Fruit fly (Drosophila melanogaster): ENCODE results near the gene gammaTub23C.

The gammaTub23C gene

dm6 chr2L:3000517-3000934 lies 27.8 kb downstream of the gammaTub23C start (continued):
- TF ChIP-seq CG1832 (GFP tag; optimal IDR thresholded peaks at IDR 0.05), result peak; percentile 43
- TF ChIP-seq vnd (GFP tag; IDR thresholded peaks at IDR 0.05; ENCODE audit: partially characterized antibody), result no peak
- TF ChIP-seq tll (GFP tag; optimal IDR thresholded peaks at IDR 0.05), result peak in 1 of 2 experiments; percentile 93
- peak; percentile 45 for TF ChIP-seq kni (GFP tag; optimal IDR thresholded peaks at IDR 0.05)
- peak; percentile 31; the same call in 1 of the 2 replicates for TF ChIP-seq CG2129 (GFP tag; IDR thresholded peaks at IDR 0.05; ENCODE audit: partially characterized antibody)
- TF ChIP-seq tin (GFP tag; optimal IDR thresholded peaks at IDR 0.05), result no peak
- TF ChIP-seq unc-4 (GFP tag; IDR thresholded peaks at IDR 0.05; ENCODE audit: partially characterized antibody), result 0 out of 2 replicates have a peak, but pooled peaks have one; percentile 17
- no peak for TF ChIP-seq CG2889 (GFP tag; IDR thresholded peaks at IDR 0.05)
- no peak for TF ChIP-seq CG13296 (GFP tag; optimal IDR thresholded peaks at IDR 0.05)
- TF ChIP-seq Hand (GFP tag; optimal IDR thresholded peaks at IDR 0.05), result no peak
- no peak for TF ChIP-seq dmrt11E (tag; optimal IDR thresholded peaks at IDR 0.05)
- no peak for TF ChIP-seq CG6689 (GFP tag; IDR thresholded peaks at IDR 0.05)
- no peak for TF ChIP-seq ap (GFP tag; IDR thresholded peaks at IDR 0.05)
- no peak for TF ChIP-seq jigr1 (GFP tag; IDR thresholded peaks at IDR 0.05)
- TF ChIP-seq CG11085 (GFP tag; IDR thresholded peaks at IDR 0.05), result no peak
- 0 out of 3 replicates have a peak, but pooled peaks have one; percentile 30 for TF ChIP-seq CG6175 (GFP tag; IDR thresholded peaks at IDR 0.05)
- no peak for TF ChIP-seq Gug (GFP tag; IDR thresholded peaks at IDR 0.05)
- TF ChIP-seq Hr39 (optimal IDR thresholded peaks at IDR 0.05), result no peak
- no peak for TF ChIP-seq H15 (GFP tag; IDR thresholded peaks at IDR 0.05)
- TF ChIP-seq fd102C (GFP tag; optimal IDR thresholded peaks at IDR 0.05), result no peak
- TF ChIP-seq CG6791 (GFP tag; IDR thresholded peaks at IDR 0.05; ENCODE audit: partially characterized antibody), result 0 out of 3 replicates have a peak, but pooled peaks have one; percentile 4
- no peak for TF ChIP-seq ara (GFP tag; IDR thresholded peaks at IDR 0.05)
- TF ChIP-seq Fer1 (GFP tag; optimal IDR thresholded peaks at IDR 0.05), result no peak
- TF ChIP-seq CG12942 (GFP tag; optimal IDR thresholded peaks at IDR 0.05), result no peak
- TF ChIP-seq esg (GFP tag; conservative IDR thresholded peaks at IDR 0.05), result no peak
- no peak for TF ChIP-seq so (GFP tag; IDR thresholded peaks at IDR 0.05)
- TF ChIP-seq Adf1 (GFP tag; IDR thresholded peaks at IDR 0.05), result no peak
- TF ChIP-seq CG3838 (GFP tag; optimal IDR thresholded peaks at IDR 0.05), result peak; percentile 41
- TF ChIP-seq btn (GFP tag; optimal IDR thresholded peaks at IDR 0.05), result no peak

- no peak for TF ChIP-seq insv (GFP tag; optimal IDR thresholded peaks at IDR 0.05)
- TF ChIP-seq CG6791 (GFP tag; IDR thresholded peaks at IDR 0.05; ENCODE audit: partially characterized antibody), result no peak
- TF ChIP-seq Sox102F (GFP tag; optimal IDR thresholded peaks at IDR 0.05), result peak; percentile 13
- peak; percentile 50 for TF ChIP-seq sens (GFP tag)
- no peak for TF ChIP-seq CG11456 (GFP tag; IDR thresholded peaks at IDR 0.05)
- TF ChIP-seq ftz-f1 (GFP tag; optimal IDR thresholded peaks at IDR 0.05), result no peak
- peak; percentile 22 for TF ChIP-seq gem (tag; optimal IDR thresholded peaks at IDR 0.05)
- peak; percentile 9; the same call in 1 of the 2 replicates for TF ChIP-seq Xrp1 (GFP tag; IDR thresholded peaks at IDR 0.05)
- peak; percentile 49 for TF ChIP-seq Ets65A (GFP tag)
These were observed 29.3 kb downstream of the gammaTub23C start for dm6 chr2L:3001953-3002352.

dm6 chr2L:3003399-3003798 lies 30.7 kb downstream of the gammaTub23C start:
- TF ChIP-seq Nf-YA (GFP tag; IDR thresholded peaks at IDR 0.05), result peak; percentile 50; the same call in 1 of the 2 replicates
- peak; percentile 17 for TF ChIP-seq az2 (GFP tag; optimal IDR thresholded peaks at IDR 0.05)
- no peak for TF ChIP-seq danr (GFP tag; IDR thresholded peaks at IDR 0.05)
- peak; percentile 30 for TF ChIP-seq btn (GFP tag; optimal IDR thresholded peaks at IDR 0.05)
- peak; percentile 76 for TF ChIP-seq gem (tag; optimal IDR thresholded peaks at IDR 0.05)
- no peak for TF ChIP-seq chm (GFP tag; IDR thresholded peaks at IDR 0.05)
- no peak for TF ChIP-seq CG2120 (GFP tag; optimal IDR thresholded peaks at IDR 0.05)
- no peak for TF ChIP-seq wdn (GFP tag; IDR thresholded peaks at IDR 0.05)
- peak; percentile 2 for TF ChIP-seq CG17186 (GFP tag; optimal IDR thresholded peaks at IDR 0.05)
- TF ChIP-seq CG10321 (GFP tag; IDR thresholded peaks at IDR 0.05), result peak; percentile 19; the same call in 1 of the 2 replicates
- TF ChIP-seq CG7786 (GFP tag; optimal IDR thresholded peaks at IDR 0.05), result no peak
- TF ChIP-seq CG13424 (tag; optimal IDR thresholded peaks at IDR 0.05), result peak; percentile 64
- TF ChIP-seq peb (GFP tag; IDR thresholded peaks at IDR 0.05), result no peak
- peak; percentile 78 for TF ChIP-seq CG2678 (tag; optimal IDR thresholded peaks at IDR 0.05)
- TF ChIP-seq jigr1 (GFP tag; IDR thresholded peaks at IDR 0.05), result no peak
- TF ChIP-seq CG12299 (tag; optimal IDR thresholded peaks at IDR 0.05), result no peak
- peak; percentile 65 for TF ChIP-seq CG2712 (tag; optimal IDR thresholded peaks at IDR 0.05)
